Worm (Caenorhabditis elegans): ENCODE results near the gene nlp-35.

nlp-35 gene

ce11 chrIV:9511221-9511638 is 7.5 kb downstream of the nlp-35 start (continued):
- TF ChIP-seq elt-2 (tag; optimal IDR thresholded peaks at IDR 0.05) = no peak

- TF ChIP-seq ceh-16 (tag; optimal IDR thresholded peaks at IDR 0.05) (no peak), elt-3 (tag; optimal IDR thresholded peaks at IDR 0.05) (no peak), skn-1 (tag; optimal IDR thresholded peaks at IDR 0.05) (no peak), fkh-10 (GFP tag; optimal IDR thresholded peaks at IDR 0.05) (peak; percentile 17), nfya-1 (tag; optimal IDR thresholded peaks at IDR 0.05; ENCODE audit: insufficient read depth) (peak; percentile 2), mdl-1 (tag; optimal IDR thresholded peaks at IDR 0.05) (no peak), unc-39 (tag; optimal IDR thresholded peaks at IDR 0.05) (no peak), lin-15B (tag; optimal IDR thresholded peaks at IDR 0.05) (no peak), aly-2 (tag; optimal IDR thresholded peaks at IDR 0.05) (no peak), pqm-1 (tag; optimal IDR thresholded peaks at IDR 0.05) (no peak), ztf-4 (tag; optimal IDR thresholded peaks at IDR 0.05) (no peak)
Observed at ce11 chrIV:9510439-9510838, 8.3 kb downstream of the nlp-35 start, which contains the start of gene C33A12.4. Gene C33A12.4 (minus strand): TSS chrIV:9510569.

- TF ChIP-seq zag-1 (tag; optimal IDR thresholded peaks at IDR 0.05) (no peak), snpc-4 (tag; optimal IDR thresholded peaks at IDR 0.05) (peak; percentile 44), pha-4 (tag; optimal IDR thresholded peaks at IDR 0.05) (peak; percentile 78), elt-2 (tag; optimal IDR thresholded peaks at IDR 0.05) (peak; percentile 21), eor-1 (tag; optimal IDR thresholded peaks at IDR 0.05) (no peak), nhr-25 (tag; optimal IDR thresholded peaks at IDR 0.05) (peak; percentile 19)
Observed at ce11 chrIV:9508612-9509011, 10.1 kb downstream of the nlp-35 start, which contains the start of gene ethe-1. Gene ethe-1 (minus strand): TSS chrIV:9508761.

- no peak for TF ChIP-seq ztf-11 (tag; optimal IDR thresholded peaks at IDR 0.05)
- no peak for TF ChIP-seq ceh-16 (tag; optimal IDR thresholded peaks at IDR 0.05)
Observed at ce11 chrIV:9506251-9506650, 12.5 kb downstream of the nlp-35 start, which contains the start of gene ttr-9. Gene ttr-9 (minus strand): TSS chrIV:9506351.

ce11 chrIV:9500100-9500499 is 18.6 kb downstream of the nlp-35 start, which contains the start of gene ugt-21:
Gene ugt-21 (plus strand): TSS chrIV:9500311.
- no peak for TF ChIP-seq mdl-1 (tag; optimal IDR thresholded peaks at IDR 0.05)
- peak; percentile 52 for TF ChIP-seq elt-2 (tag; optimal IDR thresholded peaks at IDR 0.05)
- TF ChIP-seq fos-1 (tag; optimal IDR thresholded peaks at IDR 0.05) = no peak
- no peak for TF ChIP-seq ceh-28 (tag; optimal IDR thresholded peaks at IDR 0.05)
- TF ChIP-seq nhr-43 (tag; optimal IDR thresholded peaks at IDR 0.05; ENCODE audit: poor library complexity, severe bottlenecking) = no peak
- TF ChIP-seq R02D3.7 (tag; optimal IDR thresholded peaks at IDR 0.05) = no peak
- no peak for TF ChIP-seq hmg-11 (tag; optimal IDR thresholded peaks at IDR 0.05)

ce11 chrIV:9499636-9500035 is 19.1 kb downstream of the nlp-35 start:
- TF ChIP-seq ama-1 (optimal IDR thresholded peaks at IDR 0.05) (no peak), hmg-11 (tag; optimal IDR thresholded peaks at IDR 0.05) (no peak), tbx-2 (tag; optimal IDR thresholded peaks at IDR 0.05) (no peak), mml-1 (tag; optimal IDR thresholded peaks at IDR 0.05) (no peak), fkh-2 (tag; optimal IDR thresholded peaks at IDR 0.05) (no peak), nhr-67 (tag; optimal IDR thresholded peaks at IDR 0.05) (no peak), sea-2 (GFP tag; optimal IDR thresholded peaks at IDR 0.05) (no peak), elt-1 (tag; optimal IDR thresholded peaks at IDR 0.05) (no peak), egl-5 (tag; optimal IDR thresholded peaks at IDR 0.05) (no peak)

ce11 chrIV:9498088-9498487 is 20.6 kb downstream of the nlp-35 start, which contains the start of gene sru-4:
Gene sru-4 (plus strand): TSS chrIV:9498388.
- TF ChIP-seq nhr-25 (tag; optimal IDR thresholded peaks at IDR 0.05) (no peak), R02D3.7 (tag; optimal IDR thresholded peaks at IDR 0.05) (no peak), ceh-9 (tag; optimal IDR thresholded peaks at IDR 0.05) (no peak), jun-1 (tag; optimal IDR thresholded peaks at IDR 0.05) (no peak)

All from whole organism, L3 larva.